Fruit fly (Drosophila melanogaster) whole organism, pupa: ENCODE data around the gene fwe.

Source experiments
- CG10348 ChIP-seq: fragments of 200-800 bp; sonication (Bioruptor generic); IDR thresholded peaks from 2 replicates; pipeline ENCODE4 v1.3.6; 2022; ENCODE audit warnings: missing biosample characterization, missing genetic modification characterization
- CG12605 ChIP-seq: fragments of 200-800 bp; sonication (Bioruptor generic); IDR thresholded peaks from 2 replicates; pipeline ENCODE4 v1.3.6; 2022; ENCODE audit warnings: missing biosample characterization, missing genetic modification characterization
- CG13204 ChIP-seq: fragments of 200-800 bp; sonication (Bioruptor generic); optimal IDR thresholded peaks from 2 replicates; lab custom pipeline; 2018; ENCODE audit warnings: missing biosample characterization, mild to moderate bottlenecking, missing genetic modification characterization, moderate library complexity
- CG15710 ChIP-seq: fragments of 200-800 bp; sonication (Bioruptor generic); optimal IDR thresholded peaks from 2 replicates; lab custom pipeline; 2018; ENCODE audit warnings: missing biosample characterization, mild to moderate bottlenecking, missing genetic modification characterization, moderate library complexity
- CG34367 ChIP-seq: fragments of 200-800 bp; sonication (Bioruptor generic); optimal IDR thresholded peaks from 2 replicates; lab custom pipeline; 2018; ENCODE audit warnings: missing biosample characterization, mild to moderate bottlenecking, missing genetic modification characterization
- CG8159 ChIP-seq: fragments of 200-800 bp; sonication (Bioruptor generic); optimal IDR thresholded peaks from 3 replicates; lab custom pipeline; 2018; ENCODE audit warnings: missing biosample characterization, mild to moderate bottlenecking, missing genetic modification characterization, moderate library complexity
- CG8301 ChIP-seq: fragments of 200-800 bp; sonication (Bioruptor generic); optimal IDR thresholded peaks from 2 replicates; lab custom pipeline; 2018; ENCODE audit warnings: missing biosample characterization, mild to moderate bottlenecking, missing genetic modification characterization
- CG9948 ChIP-seq: fragments of 200-800 bp; sonication (Bioruptor generic); optimal IDR thresholded peaks from 2 replicates; lab custom pipeline; 2018; ENCODE audit warnings: missing biosample characterization, mild to moderate bottlenecking, missing genetic modification characterization, moderate library complexity
- EcR ChIP-seq: fragments of 200-800 bp; sonication (Bioruptor generic); optimal IDR thresholded peaks from 3 replicates; lab custom pipeline; 2019; ENCODE audit warnings: missing biosample characterization, missing genetic modification characterization, mild to moderate bottlenecking, moderate library complexity, missing genetic modification reagents
- Pif1B ChIP-seq: fragments of 200-800 bp; sonication (Bioruptor generic); optimal IDR thresholded peaks from 3 replicates; lab custom pipeline; 2016; ENCODE audit warnings: missing biosample characterization, missing genetic modification characterization
- Snoo ChIP-seq: fragments of 200-800 bp; sonication (Bioruptor generic); optimal IDR thresholded peaks from 3 replicates; lab custom pipeline; 2017; ENCODE audit warnings: missing biosample characterization, mild to moderate bottlenecking, missing genetic modification characterization, inconsistent platforms
- gl ChIP-seq: fragments of 200-800 bp; sonication (Bioruptor generic); optimal IDR thresholded peaks from 2 replicates; lab custom pipeline; 2018; ENCODE audit warnings: missing biosample characterization, mild to moderate bottlenecking, missing genetic modification characterization
- rn ChIP-seq: fragments of 200-800 bp; sonication (Bioruptor generic); IDR thresholded peaks from 2 replicates; pipeline ENCODE4 v1.3.6; 2022; ENCODE audit warnings: missing biosample characterization, missing genetic modification characterization

Gene fwe

DNA sequence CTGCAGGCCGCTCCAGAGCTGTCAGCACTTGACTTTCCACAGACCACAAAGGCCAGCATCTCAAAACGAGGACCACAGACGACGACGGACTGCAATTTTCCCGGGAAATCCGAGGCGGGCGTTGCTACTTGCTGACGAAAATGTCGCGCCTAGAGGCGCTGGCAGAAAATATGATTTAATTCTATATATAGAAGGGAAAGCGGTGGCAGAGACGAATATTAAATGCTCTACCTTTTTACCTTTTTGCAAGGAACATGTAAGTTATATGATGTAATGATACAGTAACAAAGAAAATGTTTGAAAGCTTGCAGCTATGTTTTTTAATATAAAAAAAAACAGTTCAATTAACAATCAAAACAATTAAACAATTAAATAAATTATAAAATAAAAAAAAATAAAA, 55.7 kb downstream of the fwe start:
- TF ChIP-seq CG8159 (tag; lab: Kevin White, UChicago), result no peak
- TF ChIP-seq CG10348, result no peak
- no peak for TF ChIP-seq CG15710
- no peak for TF ChIP-seq Snoo
- no peak for TF ChIP-seq CG9948 (tag; lab: Kevin White, UChicago)
- TF ChIP-seq CG34367 (tag; lab: Kevin White, UChicago), result no peak
- TF ChIP-seq Pif1B (GFP tag; lab: Kevin White, UChicago), result no peak
- TF ChIP-seq CG8301 (tag; lab: Kevin White, UChicago), result no peak
- TF ChIP-seq rn (GFP tag; lab: Robert Waterston, UW), result no peak
- TF ChIP-seq CG13204 (GFP tag; lab: Kevin White, UChicago), result no peak
- TF ChIP-seq gl (tag; lab: Kevin White, UChicago), result no peak
- no peak for TF ChIP-seq CG12605 (GFP tag; lab: Robert Waterston, UW)
- no peak for TF ChIP-seq EcR (GFP tag; lab: Kevin White, UChicago)
